Fruit fly (Drosophila melanogaster) Kc167 (cell line): ENCODE data around the gene dmrt11E.

Experiments used
- Myc ChIP-seq: fragments of >200 bp; optimal IDR thresholded peaks from 2 replicates; lab custom pipeline; 2017; ENCODE audit warnings: missing external identifiers
- Sin3A ChIP-seq: fragments of >200 bp; optimal IDR thresholded peaks from 2 replicates; lab custom pipeline; 2018; ENCODE audit warnings: missing external identifiers
- h ChIP-seq: fragments of >200 bp; optimal IDR thresholded peaks from 3 replicates; lab custom pipeline; 2018; ENCODE audit warnings: missing external identifiers
- insv ChIP-seq: fragments of >200 bp; optimal IDR thresholded peaks from 3 replicates; lab custom pipeline; 2018; ENCODE audit warnings: missing external identifiers
- psq ChIP-seq: fragments of >200 bp; optimal IDR thresholded peaks from 2 replicates; lab custom pipeline; 2017; ENCODE audit warnings: missing external identifiers
- ttk ChIP-seq: sonication (Bioruptor generic); optimal IDR thresholded peaks from 2 replicates; lab custom pipeline; 2017; ENCODE audit warnings: missing external identifiers

dmrt11E gene

dm6 chrX:13373239-13374153, 5.5 kb downstream of the dmrt11E start:
- TF ChIP-seq Myc (lab: Kevin White, UChicago) = no peak
- no peak for TF ChIP-seq psq (lab: Kevin White, UChicago)
- TF ChIP-seq Sin3A = no peak
- no peak for TF ChIP-seq ttk (lab: Kevin White, UChicago)

DNA sequence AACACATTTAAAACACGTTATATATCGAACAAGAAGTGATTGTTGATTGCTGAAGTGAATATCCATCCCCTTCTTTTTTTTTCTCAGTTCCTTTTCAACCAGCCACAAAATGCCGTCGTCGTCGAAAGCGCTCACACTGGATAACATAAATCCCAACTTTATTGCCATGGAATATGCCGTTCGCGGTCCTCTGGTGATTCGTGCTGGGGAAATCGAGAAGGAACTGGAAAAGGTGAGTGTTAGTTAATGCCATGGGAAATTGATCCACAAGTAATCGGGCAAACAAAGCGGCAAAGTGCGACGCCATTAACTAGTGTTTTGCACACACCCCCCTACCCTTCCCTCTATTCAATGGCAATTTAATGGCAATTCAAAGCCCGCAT, 6.2 kb downstream of the dmrt11E start:
- no peak for TF ChIP-seq insv (lab: Kevin White, UChicago)
- no peak for TF ChIP-seq ttk (lab: Kevin White, UChicago)
- TF ChIP-seq psq (lab: Kevin White, UChicago) = no peak
- no peak for TF ChIP-seq Sin3A

- TF ChIP-seq Myc (lab: Kevin White, UChicago) (no peak), Sin3A (no peak), psq (lab: Kevin White, UChicago) (no peak), insv (lab: Kevin White, UChicago) (no peak), h (lab: Kevin White, UChicago) (no peak), ttk (lab: Kevin White, UChicago) (no peak)
Observed at dm6 chrX:13374979-13375378, 7.0 kb downstream of the dmrt11E start.

- TF ChIP-seq ttk (lab: Kevin White, UChicago) (no peak), insv (lab: Kevin White, UChicago) (no peak)
Observed at dm6 chrX:13375489-13375997, 7.6 kb downstream of the dmrt11E start.

- TF ChIP-seq h (lab: Kevin White, UChicago) (no peak), Sin3A (no peak), Myc (lab: Kevin White, UChicago) (no peak), ttk (lab: Kevin White, UChicago) (no peak), psq (lab: Kevin White, UChicago) (no peak), insv (lab: Kevin White, UChicago) (no peak)
Observed at dm6 chrX:13376520-13376919, 8.5 kb downstream of the dmrt11E start.

dm6 chrX:13383770-13384169, 15.8 kb downstream of the dmrt11E start:
- TF ChIP-seq h (lab: Kevin White, UChicago) = peak; percentile 90
- TF ChIP-seq Myc (lab: Kevin White, UChicago) = no peak

DNA sequence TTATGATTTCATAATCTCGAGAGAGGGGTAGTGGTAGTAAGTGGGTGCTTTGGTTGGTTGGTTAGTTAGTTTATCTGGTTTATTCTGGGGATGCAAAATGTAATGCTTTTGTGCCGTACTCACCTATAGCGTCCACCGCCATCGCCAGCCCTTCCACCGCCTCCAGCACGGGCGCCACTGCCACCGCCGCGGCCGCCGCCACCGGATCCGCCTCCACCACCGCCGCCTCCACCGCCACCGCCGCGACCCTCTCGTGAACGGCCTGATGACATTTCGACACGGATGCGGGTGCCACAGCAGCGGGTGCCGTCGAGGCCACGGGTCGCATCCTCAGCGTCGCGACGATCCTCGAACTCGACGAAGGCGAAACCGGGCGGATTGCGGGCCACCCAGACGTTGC, 16.2 kb downstream of the dmrt11E start:
- TF ChIP-seq Sin3A (no peak), Myc (lab: Kevin White, UChicago) (no peak), insv (lab: Kevin White, UChicago) (no peak), ttk (lab: Kevin White, UChicago) (no peak), h (lab: Kevin White, UChicago) (no peak), psq (lab: Kevin White, UChicago) (no peak)

- TF ChIP-seq psq (lab: Kevin White, UChicago) (no peak), Myc (lab: Kevin White, UChicago) (no peak)
Observed at dm6 chrX:13384583-13385342, 16.8 kb downstream of the dmrt11E start, which contains the start of the genes Rbp1-like and Tim9a. Gene Rbp1-like, minus strand, starts transcription at chrX:13384877. Gene Tim9a, plus strand, starts transcription at chrX:13385210.

- TF ChIP-seq Sin3A (no peak), h (lab: Kevin White, UChicago) (no peak)
Observed at dm6 chrX:13386776-13387175, 18.8 kb downstream of the dmrt11E start.

DNA sequence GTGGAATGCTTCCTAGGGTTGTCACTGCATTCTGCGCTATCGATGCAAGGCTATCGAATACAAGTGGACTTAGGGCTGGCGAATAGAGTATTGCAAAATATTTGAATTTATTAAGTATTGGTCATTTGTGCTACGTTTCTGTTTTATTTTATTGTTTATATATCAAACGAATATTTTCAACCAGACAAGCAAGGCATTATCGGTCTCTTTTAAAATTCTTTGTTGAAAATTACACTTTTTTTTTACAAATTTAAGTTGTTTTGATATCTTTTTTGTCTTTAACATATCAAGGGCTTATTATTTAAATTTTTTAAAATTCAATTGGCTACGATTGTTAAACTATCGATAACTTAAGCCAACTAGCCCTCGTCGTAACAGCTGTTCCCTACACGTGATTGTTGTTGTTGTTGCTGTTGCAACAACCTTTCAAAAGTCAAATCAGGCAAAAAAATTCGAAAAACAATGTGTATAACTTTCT, 19.4 kb downstream of the dmrt11E start, which contains the start of the genes Ype and CG1662:
Ype (minus strand) TSS at position 45 of the 478 bp plus-strand sequence.
CG1662 (plus strand) TSS at position 191 of the 478 bp plus-strand sequence.
- TF ChIP-seq Sin3A (no peak), Myc (lab: Kevin White, UChicago) (no peak), h (lab: Kevin White, UChicago) (no peak), ttk (lab: Kevin White, UChicago) (no peak), psq (lab: Kevin White, UChicago) (no peak), insv (lab: Kevin White, UChicago) (no peak)

dm6 chrX:13390465-13391173, 22.6 kb downstream of the dmrt11E start:
- TF ChIP-seq Sin3A (no peak), ttk (lab: Kevin White, UChicago) (no peak), h (lab: Kevin White, UChicago) (no peak), psq (lab: Kevin White, UChicago) (no peak), insv (lab: Kevin White, UChicago) (no peak), Myc (lab: Kevin White, UChicago) (no peak)
